Fruit fly (Drosophila melanogaster) whole organism, embryonic: Measurements from ENCODE around the gene CG32271.

Source experiments
- CG1602 ChIP-seq: fragments of 200-800 bp; sonication (Bioruptor generic); optimal IDR thresholded peaks from 3 replicates; lab custom pipeline; 2016; ENCODE audit warnings: missing biosample characterization, missing genetic modification characterization
- CG2712 ChIP-seq: fragments of 200-800 bp; optimal IDR thresholded peaks from 3 replicates; lab custom pipeline; 2019; ENCODE audit warnings: missing biosample characterization, mild to moderate bottlenecking, missing genetic modification characterization, moderate library complexity
- CG6689 ChIP-seq: fragments of 200-800 bp; sonication (Bioruptor generic); IDR thresholded peaks from 2 replicates; pipeline ENCODE4 v1.3.6; 2022; ENCODE audit warnings: missing biosample characterization, missing genetic modification characterization
- H2.0 ChIP-seq: fragments of 200-800 bp; sonication (Bioruptor generic); IDR thresholded peaks from 2 replicates; pipeline ENCODE4 v1.3.6; 2022; ENCODE audit warnings: missing biosample characterization, missing genetic modification characterization
- Hr78 ChIP-seq, 2 experiments: fragments of 200-800 bp in 1 of 2; fragments of >200 bp in 1 of 2; sonication (Bioruptor generic) in 1 of 2; optimal IDR thresholded peaks; 2 replicates each; lab custom pipeline; 2017 to 2019; ENCODE audit warnings: missing biosample characterization in 2 of 2, missing genetic modification characterization in 2 of 2, mild to moderate bottlenecking in 1 of 2, moderate library complexity in 1 of 2

dm6 chr3L:3192912-3193311 is 10.1 kb downstream of the CG32271 start, which contains the start of gene Hsp83:
- TF ChIP-seq Hr78 (GFP tag; optimal IDR thresholded peaks at IDR 0.05; lab: Kevin White, UChicago) (no peak), CG2712 (tag; lab: Kevin White, UChicago) (peak; percentile 87), CG6689 (peak; percentile 81), CG1602 (GFP tag; lab: Kevin White, UChicago) (peak; percentile 52), H2.0 (GFP tag; lab: Robert Waterston, UW) (peak; percentile 87)
